Fruit fly (Drosophila melanogaster) whole organism, embryonic: ENCODE data around the gene UbcE2H.
A peak's percentile ranks its signal among the peaks of the same experiment; 100 is the strongest.

Experiments used
- Awh ChIP-seq: fragments of 200-800 bp; sonication (Bioruptor generic); IDR thresholded peaks from 2 replicates; pipeline ENCODE4, ENCODE4 v1.3.6; 2022; ENCODE audit warnings: missing biosample characterization, missing genetic modification characterization
- CG10366 ChIP-seq: fragments of 200-800 bp; sonication (Bioruptor generic); IDR thresholded peaks from 2 replicates; pipeline ENCODE4 v1.3.6; 2022; ENCODE audit warnings: missing biosample characterization, missing genetic modification characterization
- CG12104 ChIP-seq: fragments of 200-800 bp; sonication (Bioruptor generic); optimal IDR thresholded peaks from 3 replicates; lab custom pipeline; 2016; ENCODE audit warnings: missing biosample characterization, missing genetic modification characterization
- CG12299 ChIP-seq: fragments of 200-800 bp; sonication (Bioruptor generic); optimal IDR thresholded peaks from 2 replicates; lab custom pipeline; 2018; ENCODE audit warnings: missing biosample characterization, mild to moderate bottlenecking, missing genetic modification characterization
- CG13123 ChIP-seq: fragments of 200-800 bp; sonication (Bioruptor generic); optimal IDR thresholded peaks from 2 replicates; lab custom pipeline; 2016; ENCODE audit warnings: missing biosample characterization, missing genetic modification characterization
- CG14441 ChIP-seq: fragments of 200-800 bp; sonication (Bioruptor generic); IDR thresholded peaks from 2 replicates; pipeline ENCODE4 v1.3.6; 2022; ENCODE audit warnings: missing biosample characterization, missing genetic modification characterization
- CG17568 ChIP-seq: fragments of 200-800 bp; sonication (Bioruptor generic); optimal IDR thresholded peaks from 2 replicates; lab custom pipeline; 2018; ENCODE audit warnings: missing biosample characterization, mild to moderate bottlenecking, missing genetic modification characterization, moderate library complexity
- CG17802 ChIP-seq: fragments of 200-800 bp; sonication (Bioruptor generic); optimal IDR thresholded peaks from 2 replicates; lab custom pipeline; 2018; ENCODE audit warnings: missing biosample characterization, mild to moderate bottlenecking, missing genetic modification characterization, moderate library complexity
- CG1832 ChIP-seq: fragments of 200-800 bp; sonication (Bioruptor generic); optimal IDR thresholded peaks from 2 replicates; lab custom pipeline; 2017; ENCODE audit warnings: missing biosample characterization, mild to moderate bottlenecking, missing genetic modification characterization, inconsistent platforms
- CG18619 ChIP-seq: fragments of 200-800 bp; sonication (Bioruptor generic); optimal IDR thresholded peaks from 3 replicates; lab custom pipeline; 2017; ENCODE audit warnings: missing biosample characterization, mild to moderate bottlenecking, missing genetic modification characterization
- CG31365 ChIP-seq: fragments of 200-800 bp; sonication (Bioruptor generic); optimal IDR thresholded peaks from 2 replicates; lab custom pipeline; 2018; ENCODE audit warnings: missing biosample characterization, mild to moderate bottlenecking, missing genetic modification characterization
- CG31441 ChIP-seq: fragments of 200-800 bp; sonication (Bioruptor generic); IDR thresholded peaks from 2 replicates; pipeline ENCODE4 v1.3.6; 2022; ENCODE audit warnings: missing biosample characterization, missing genetic modification characterization
- CG4404 ChIP-seq: fragments of 200-800 bp; sonication (Bioruptor generic); IDR thresholded peaks from 2 replicates; pipeline ENCODE4 v1.3.6; 2022; ENCODE audit warnings: missing biosample characterization, missing genetic modification characterization
- CG4424 ChIP-seq: fragments of 200-800 bp; sonication (Bioruptor generic); optimal IDR thresholded peaks from 3 replicates; lab custom pipeline; 2016; ENCODE audit warnings: missing biosample characterization, missing genetic modification characterization
- CG4730 ChIP-seq: fragments of 200-800 bp; sonication (Bioruptor generic); IDR thresholded peaks from 2 replicates; pipeline ENCODE4 v1.3.6; 2022; ENCODE audit warnings: missing biosample characterization, missing genetic modification characterization
- CG7745 ChIP-seq: fragments of 200-800 bp; sonication (Bioruptor generic); optimal IDR thresholded peaks from 2 replicates; lab custom pipeline; 2018; ENCODE audit warnings: missing biosample characterization, mild to moderate bottlenecking, missing genetic modification characterization, moderate library complexity
- CG8359 ChIP-seq: fragments of 200-800 bp; sonication (Bioruptor generic); optimal IDR thresholded peaks from 2 replicates; lab custom pipeline; 2017; ENCODE audit warnings: missing biosample characterization, mild to moderate bottlenecking, missing genetic modification characterization, borderline replicate concordance
- CrebB ChIP-seq: fragments of 200-800 bp; sonication (Bioruptor generic); optimal IDR thresholded peaks from 3 replicates; lab custom pipeline; 2018; ENCODE audit warnings: missing biosample characterization, mild to moderate bottlenecking, missing genetic modification characterization
- D ChIP-seq, 2 experiments: fragments of 200-800 bp in 1 of 2; fragments of >200 bp in 1 of 2; sonication (Bioruptor generic) in 1 of 2; optimal IDR thresholded peaks; 2 replicates in 1 of 2; 3 replicates in 1 of 2; lab custom pipeline; 2017; ENCODE audit warnings: mild to moderate bottlenecking in 1 of 2, missing biosample characterization in 1 of 2, missing genetic modification characterization in 1 of 2, missing genetic modification reagents in 1 of 2
- Dp ChIP-seq: fragments of 200-800 bp; sonication (Bioruptor generic); optimal IDR thresholded peaks from 2 replicates; lab custom pipeline; 2018; ENCODE audit warnings: missing biosample characterization, mild to moderate bottlenecking, missing genetic modification characterization, moderate library complexity
- Elba2 ChIP-seq: fragments of 200-800 bp; sonication (Bioruptor generic); optimal IDR thresholded peaks from 3 replicates; lab custom pipeline; 2016; ENCODE audit warnings: missing biosample characterization, missing genetic modification characterization
- Hr51 ChIP-seq, 2 experiments: fragments of 200-800 bp; sonication (Bioruptor generic); optimal IDR thresholded peaks; 2 replicates in 1 of 2; 3 replicates in 1 of 2; lab custom pipeline; 2016 to 2018; ENCODE audit warnings: missing biosample characterization in 2 of 2, missing genetic modification characterization in 2 of 2, mild to moderate bottlenecking in 1 of 2, moderate library complexity in 1 of 2
- Kr ChIP-seq: fragments of 200-800 bp; sonication (Bioruptor generic); optimal IDR thresholded peaks from 2 replicates; lab custom pipeline; 2017; ENCODE audit warnings: missing biosample characterization, mild to moderate bottlenecking, missing genetic modification characterization
- Mrtf ChIP-seq: fragments of 200-800 bp; sonication (Bioruptor generic); IDR thresholded peaks from 3 replicates; pipeline ENCODE4 v1.3.6; 2022; ENCODE audit warnings: missing biosample characterization, missing genetic modification characterization
- NfI ChIP-seq: fragments of 200-800 bp; sonication (Bioruptor generic); optimal IDR thresholded peaks from 3 replicates; lab custom pipeline; 2018; ENCODE audit warnings: missing biosample characterization, mild to moderate bottlenecking, missing genetic modification characterization, moderate library complexity
- Poxn ChIP-seq: fragments of 200-800 bp; sonication (Bioruptor generic); IDR thresholded peaks from 2 replicates; pipeline ENCODE4 v1.3.6; 2022; ENCODE audit warnings: missing biosample characterization, missing genetic modification characterization
- Ptx1 ChIP-seq: fragments of 200-800 bp; sonication (Bioruptor generic); IDR thresholded peaks from 2 replicates; pipeline ENCODE4 v1.3.6; 2022; ENCODE audit warnings: missing biosample characterization, missing genetic modification characterization
- Ravus ChIP-seq: fragments of 200-800 bp; sonication (Bioruptor generic); IDR thresholded peaks from 2 replicates; pipeline ENCODE4 v1.3.6; 2022; ENCODE audit warnings: missing biosample characterization, missing genetic modification characterization
- Scr ChIP-seq: fragments of 200-800 bp; sonication (Bioruptor generic); IDR thresholded peaks from 2 replicates; pipeline ENCODE4 v1.3.6; 2022; ENCODE audit warnings: missing biosample characterization, missing genetic modification characterization; ENCODE audit not compliant: partially characterized antibody
- Sry-β ChIP-seq: fragments of 200-800 bp; sonication (Bioruptor generic); optimal IDR thresholded peaks from 2 replicates; lab custom pipeline; 2018; ENCODE audit warnings: missing biosample characterization, mild to moderate bottlenecking, missing genetic modification characterization, moderate library complexity
- TFAM ChIP-seq: fragments of 200-800 bp; sonication (Bioruptor generic); optimal IDR thresholded peaks from 2 replicates; lab custom pipeline; 2017; ENCODE audit warnings: missing biosample characterization, missing genetic modification characterization, inconsistent platforms
- chn ChIP-seq: fragments of 200-800 bp; sonication (Bioruptor generic); optimal IDR thresholded peaks from 2 replicates; lab custom pipeline; 2016; ENCODE audit warnings: missing biosample characterization, missing genetic modification characterization
- dan ChIP-seq: fragments of 200-800 bp; sonication (Bioruptor generic); IDR thresholded peaks from 2 replicates; pipeline ENCODE4 v1.3.6; 2022; ENCODE audit warnings: missing biosample characterization, missing genetic modification characterization
- dm ChIP-seq: fragments of 200-800 bp; sonication (Bioruptor generic); optimal IDR thresholded peaks from 3 replicates; lab custom pipeline; 2016; ENCODE audit warnings: missing biosample characterization, missing genetic modification characterization
- dmrt99B ChIP-seq: fragments of 200-800 bp; sonication (Bioruptor generic); optimal IDR thresholded peaks from 2 replicates; lab custom pipeline; 2018; ENCODE audit warnings: missing biosample characterization, mild to moderate bottlenecking, missing genetic modification characterization, moderate library complexity
- gcm ChIP-seq: fragments of 200-800 bp; sonication (Bioruptor generic); optimal IDR thresholded peaks from 2 replicates; lab custom pipeline; 2019; ENCODE audit warnings: missing biosample characterization, mild to moderate bottlenecking, missing genetic modification characterization, moderate library complexity
- ind ChIP-seq: fragments of 200-800 bp; sonication (Bioruptor generic); optimal IDR thresholded peaks from 3 replicates; lab custom pipeline; 2016; ENCODE audit warnings: missing biosample characterization, missing genetic modification characterization
- kah ChIP-seq: fragments of 200-800 bp; sonication (Bioruptor generic); optimal IDR thresholded peaks from 2 replicates; lab custom pipeline; 2018; ENCODE audit warnings: missing biosample characterization, mild to moderate bottlenecking, missing genetic modification characterization
- knrl ChIP-seq: fragments of 200-800 bp; sonication (Bioruptor generic); IDR thresholded peaks from 3 replicates; pipeline ENCODE4 v1.3.6; 2022; ENCODE audit warnings: missing biosample characterization, missing genetic modification characterization; ENCODE audit not compliant: partially characterized antibody
- mam ChIP-seq: fragments of 200-800 bp; sonication (Bioruptor generic); optimal IDR thresholded peaks from 3 replicates; lab custom pipeline; 2016; ENCODE audit warnings: missing biosample characterization, missing genetic modification characterization
- nerfin-1 ChIP-seq: fragments of 200-800 bp; sonication (Bioruptor generic); optimal IDR thresholded peaks from 3 replicates; lab custom pipeline; 2019; ENCODE audit warnings: missing biosample characterization, mild to moderate bottlenecking, missing genetic modification characterization, moderate library complexity
- odd ChIP-seq: fragments of 200-800 bp; sonication (Bioruptor generic); optimal IDR thresholded peaks from 2 replicates; lab custom pipeline; 2017; ENCODE audit warnings: missing biosample characterization, mild to moderate bottlenecking, missing genetic modification characterization
- otp ChIP-seq: fragments of 200-800 bp; sonication (Bioruptor generic); IDR thresholded peaks from 3 replicates; pipeline ENCODE4, ENCODE4 v1.3.6; 2022; ENCODE audit warnings: missing biosample characterization, missing genetic modification characterization
- schlank ChIP-seq: fragments of 200-800 bp; sonication (Bioruptor generic); optimal IDR thresholded peaks from 2 replicates; lab custom pipeline; 2018; ENCODE audit warnings: missing biosample characterization, mild to moderate bottlenecking, missing genetic modification characterization
- seq ChIP-seq: fragments of 200-800 bp; sonication (Bioruptor generic); IDR thresholded peaks from 2 replicates; pipeline ENCODE4 v1.3.6; 2022; ENCODE audit warnings: missing biosample characterization, missing genetic modification characterization
- slou ChIP-seq: fragments of 200-800 bp; sonication (Bioruptor generic); optimal IDR thresholded peaks from 3 replicates; lab custom pipeline; 2016; ENCODE audit warnings: missing biosample characterization, missing genetic modification characterization
- ttk ChIP-seq: fragments of 200-800 bp; sonication (Bioruptor generic); IDR thresholded peaks from 2 replicates; pipeline ENCODE4 v2.1.2; 2022; ENCODE audit warnings: missing biosample characterization, missing genetic modification characterization
- tup ChIP-seq: fragments of 200-800 bp; sonication (Bioruptor generic); optimal IDR thresholded peaks from 2 replicates; lab custom pipeline; 2016; ENCODE audit warnings: missing biosample characterization, mild to moderate bottlenecking, missing genetic modification characterization, moderate library complexity
- zen2 ChIP-seq: fragments of 200-800 bp; sonication (Bioruptor generic); IDR thresholded peaks from 3 replicates; pipeline ENCODE4 v1.3.6; 2022; ENCODE audit warnings: missing biosample characterization, missing genetic modification characterization; ENCODE audit not compliant: partially characterized antibody
- zf30C ChIP-seq: fragments of 200-800 bp; sonication (Bioruptor generic); optimal IDR thresholded peaks from 3 replicates; lab custom pipeline; 2018; ENCODE audit warnings: missing biosample characterization, mild to moderate bottlenecking, missing genetic modification characterization

The UbcE2H gene

DNA sequence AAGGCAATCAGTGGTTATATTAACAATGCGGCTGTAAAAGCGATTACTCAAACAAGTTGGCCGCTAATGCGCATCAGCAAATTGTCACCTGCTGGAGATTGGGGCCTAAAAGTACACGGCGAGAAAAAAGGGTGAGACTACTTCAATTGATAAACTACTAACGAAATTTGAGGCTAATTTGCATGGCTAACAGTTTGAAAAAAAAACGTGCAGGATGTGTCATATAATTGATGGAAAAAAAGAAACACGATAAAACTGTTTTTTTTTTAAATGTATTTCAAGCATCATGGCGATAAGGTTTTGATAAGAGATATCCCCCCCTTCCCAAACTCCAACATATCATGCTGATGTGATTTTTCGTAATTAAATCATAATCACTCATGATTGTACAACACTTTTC, 18.9 kb upstream of the UbcE2H start (continued):
- no peak for TF ChIP-seq Scr
- no peak for TF ChIP-seq tup (GFP tag; lab: Kevin White, UChicago)
- no peak for TF ChIP-seq CG31441 (GFP tag; lab: Robert Waterston, UW)
- TF ChIP-seq dan (GFP tag; lab: Robert Waterston, UW): no peak
- 0 out of 2 replicates have a peak, but pooled peaks have one; percentile 11 for TF ChIP-seq Poxn
- TF ChIP-seq Kr (GFP tag; lab: Kevin White, UChicago): no peak
- no peak for TF ChIP-seq Ravus (GFP tag; lab: Robert Waterston, UW)
- peak; percentile 28; the same call in 1 of the 2 replicates for TF ChIP-seq CG10366 (GFP tag; lab: Robert Waterston, UW)
- TF ChIP-seq mam: peak; percentile 41
- no peak for TF ChIP-seq CG17568 (GFP tag; lab: Kevin White, UChicago)
- no peak for TF ChIP-seq gcm (GFP tag; lab: Kevin White, UChicago)
- TF ChIP-seq Elba2 (GFP tag; lab: Kevin White, UChicago): no peak
- no peak for TF ChIP-seq CG17802 (tag; lab: Kevin White, UChicago)
- no peak for TF ChIP-seq CG13123 (GFP tag; lab: Kevin White, UChicago)
- no peak for TF ChIP-seq chn (GFP tag; lab: Kevin White, UChicago)
- TF ChIP-seq schlank (tag; lab: Kevin White, UChicago): peak; percentile 20
- TF ChIP-seq CG12299 (tag; lab: Kevin White, UChicago): no peak
- no peak for TF ChIP-seq zen2 (GFP tag; lab: Robert Waterston, UW)
- TF ChIP-seq NfI (GFP tag; lab: Kevin White, UChicago): peak; percentile 39
- no peak for TF ChIP-seq kah (GFP tag; lab: Kevin White, UChicago)
- TF ChIP-seq CG4424: no peak
- TF ChIP-seq CrebB (tag; lab: Kevin White, UChicago): no peak
- no peak for TF ChIP-seq CG12104 (GFP tag; lab: Kevin White, UChicago)
- no peak for TF ChIP-seq ind (GFP tag; lab: Kevin White, UChicago)
- no peak for TF ChIP-seq Dp
- no peak for TF ChIP-seq CG8359
- TF ChIP-seq dm (GFP tag; lab: Kevin White, UChicago): no peak
- TF ChIP-seq odd (GFP tag; lab: Kevin White, UChicago): no peak
- TF ChIP-seq CG1832 (GFP tag; lab: Kevin White, UChicago): no peak
- peak; percentile 41 for TF ChIP-seq CG14441
- TF ChIP-seq D (optimal IDR thresholded peaks at IDR 0.05; lab: Kevin White, UChicago): no peak
- TF ChIP-seq D (GFP tag; optimal IDR thresholded peaks at IDR 0.05; lab: Kevin White, UChicago): no peak
- TF ChIP-seq CG31365: no peak
- TF ChIP-seq Awh (GFP tag; lab: Robert Waterston, UW): no peak
- no peak for TF ChIP-seq Mrtf
- peak; percentile 46; the same call in 1 of the 2 replicates for TF ChIP-seq Ptx1 (GFP tag; lab: Robert Waterston, UW)
- TF ChIP-seq knrl: no peak
- peak; percentile 18 for TF ChIP-seq CG18619 (GFP tag; lab: Kevin White, UChicago)
- TF ChIP-seq Hr51 (GFP tag; optimal IDR thresholded peaks at IDR 0.05; lab: Kevin White, UChicago): peak in 1 of 2 experiments; percentile 42
- no peak for TF ChIP-seq otp (GFP tag; lab: Robert Waterston, UW)
- no peak for TF ChIP-seq seq
- TF ChIP-seq CG4404: no peak
- TF ChIP-seq ttk: no peak
- no peak for TF ChIP-seq TFAM (GFP tag; lab: Kevin White, UChicago)
- no peak for TF ChIP-seq nerfin-1
- TF ChIP-seq CG7745 (tag; lab: Kevin White, UChicago): no peak
- TF ChIP-seq slou (GFP tag; lab: Kevin White, UChicago): peak; percentile 8
- no peak for TF ChIP-seq zf30C
- no peak for TF ChIP-seq Sry-β (GFP tag; lab: Kevin White, UChicago)
- TF ChIP-seq dmrt99B (tag; lab: Kevin White, UChicago): peak; percentile 31
- TF ChIP-seq CG4730 (GFP tag; lab: Robert Waterston, UW): no peak
